Worm (Caenorhabditis elegans) whole organism, L2 larva: ENCODE data around the gene srg-67.

Source experiments
- lin-13 ChIP-seq: fragments of 150-350 bp; optimal IDR thresholded peaks from 2 replicates; lab custom pipeline; 2014; ENCODE audit warnings: missing biosample characterization, missing genetic modification reagents, missing genetic modification characterization
- skn-1 ChIP-seq: sonication (generic microtip); optimal IDR thresholded peaks from 2 replicates; lab custom pipeline; 2017; ENCODE audit warnings: missing biosample characterization, missing genetic modification characterization

ce11 chrV:5493447-5493846 is 30.7 kb upstream of the srg-67 start, which contains the start of gene T05C3.2:
- no peak for TF ChIP-seq lin-13 (GFP tag; lab: Kevin White, UChicago)
- no peak for TF ChIP-seq skn-1 (tag; lab: Kevin White, UChicago)
